Worm (Caenorhabditis elegans) whole organism, mixed stage, embryonic: Measurements from ENCODE around the gene T28C6.10.
A peak's percentile ranks its signal among the peaks of the same experiment; 100 is the strongest.

Experiments used
- M03D4.4 ChIP-seq: sonication (generic microtip); optimal IDR thresholded peaks from 2 replicates; lab custom pipeline; 2017; ENCODE audit warnings: mild to moderate bottlenecking, missing genetic modification characterization, missing compliant biosample characterization
- bed-3 ChIP-seq: fragments of 200-800 bp; sonication (Bioruptor generic); optimal IDR thresholded peaks from 3 replicates; lab custom pipeline; 2018; ENCODE audit warnings: mild to moderate bottlenecking, missing genetic modification characterization, moderate library complexity, missing compliant biosample characterization
- blmp-1 ChIP-seq: fragments of 150-350 bp; optimal IDR thresholded peaks from 2 replicates; lab custom pipeline; 2014; ENCODE audit warnings: missing biosample characterization, missing genetic modification characterization
- ceh-39 ChIP-seq: fragments of 150-350 bp; optimal IDR thresholded peaks from 2 replicates; lab custom pipeline; 2014; ENCODE audit warnings: missing biosample characterization, missing genetic modification characterization
- ceh-43 ChIP-seq: fragments of 200-800 bp; sonication (Bioruptor generic); optimal IDR thresholded peaks from 2 replicates; lab custom pipeline; 2018; ENCODE audit warnings: mild to moderate bottlenecking, missing genetic modification characterization, moderate library complexity, missing compliant biosample characterization
- ces-1 ChIP-seq: fragments of 150-350 bp; optimal IDR thresholded peaks from 2 replicates; lab custom pipeline; 2014; ENCODE audit warnings: missing biosample characterization, missing genetic modification reagents, missing genetic modification characterization
- cnd-1 ChIP-seq: fragments of 200-800 bp; sonication (Bioruptor generic); optimal IDR thresholded peaks from 2 replicates; lab custom pipeline; 2018; ENCODE audit warnings: mild to moderate bottlenecking, missing genetic modification characterization, missing compliant biosample characterization
- drap-1 ChIP-seq: fragments of 200-800 bp; sonication (Bioruptor generic); optimal IDR thresholded peaks from 3 replicates; lab custom pipeline; 2018; ENCODE audit warnings: mild to moderate bottlenecking, missing genetic modification characterization, missing compliant biosample characterization
- elt-1 ChIP-seq: sonication (generic microtip); optimal IDR thresholded peaks from 2 replicates; lab custom pipeline; 2017; ENCODE audit warnings: missing genetic modification characterization, mild to moderate bottlenecking, missing compliant biosample characterization, antibody characterized with exemption, moderate library complexity, borderline replicate concordance; ENCODE audit not compliant: insufficient read depth
- elt-3 ChIP-seq: fragments of 150-350 bp; optimal IDR thresholded peaks from 2 replicates; lab custom pipeline; 2014; ENCODE audit warnings: missing biosample characterization, missing genetic modification characterization
- flh-1 ChIP-seq: fragments of 200-800 bp; sonication (Bioruptor generic); optimal IDR thresholded peaks from 2 replicates; lab custom pipeline; 2018; ENCODE audit warnings: mild to moderate bottlenecking, missing genetic modification characterization, moderate library complexity, missing compliant biosample characterization
- hlh-1 ChIP-seq: fragments of 150-350 bp; optimal IDR thresholded peaks from 2 replicates; lab custom pipeline; 2014; ENCODE audit warnings: missing biosample characterization, missing genetic modification reagents, missing genetic modification characterization
- lin-32 ChIP-seq: fragments of 200-800 bp; sonication (Bioruptor generic); optimal IDR thresholded peaks from 2 replicates; lab custom pipeline; 2018; ENCODE audit warnings: mild to moderate bottlenecking, missing genetic modification characterization, missing compliant biosample characterization
- lsy-2 ChIP-seq: fragments of 150-350 bp; optimal IDR thresholded peaks from 2 replicates; lab custom pipeline; 2014; ENCODE audit warnings: missing biosample characterization, missing genetic modification characterization
- mab-5 ChIP-seq: fragments of 150-350 bp; optimal IDR thresholded peaks from 2 replicates; lab custom pipeline; 2014; ENCODE audit warnings: missing biosample characterization, missing genetic modification characterization
- mep-1 ChIP-seq: fragments of 150-350 bp; optimal IDR thresholded peaks from 2 replicates; lab custom pipeline; 2017; ENCODE audit warnings: missing biosample characterization, missing genetic modification reagents, missing genetic modification characterization, inconsistent platforms
- mls-2 ChIP-seq: sonication (generic microtip); optimal IDR thresholded peaks from 2 replicates; lab custom pipeline; 2016; ENCODE audit warnings: mild to moderate bottlenecking, missing genetic modification characterization, moderate library complexity, missing compliant biosample characterization
- nhr-12 ChIP-seq: fragments of 150-350 bp; optimal IDR thresholded peaks from 2 replicates; lab custom pipeline; 2014; ENCODE audit warnings: missing biosample characterization, missing genetic modification characterization
- nhr-2 ChIP-seq: fragments of 150-350 bp; optimal IDR thresholded peaks from 2 replicates; lab custom pipeline; 2014; ENCODE audit warnings: missing biosample characterization, missing genetic modification characterization
- nhr-237 ChIP-seq: fragments of 150-350 bp; optimal IDR thresholded peaks from 2 replicates; lab custom pipeline; 2014; ENCODE audit warnings: missing biosample characterization, missing genetic modification characterization
- nhr-28 ChIP-seq: fragments of 150-350 bp; optimal IDR thresholded peaks from 2 replicates; lab custom pipeline; 2014; ENCODE audit warnings: missing biosample characterization, missing genetic modification characterization
- nhr-76 ChIP-seq: sonication (generic microtip); optimal IDR thresholded peaks from 2 replicates; lab custom pipeline; 2017; ENCODE audit warnings: missing biosample characterization, missing genetic modification characterization
- pha-4 ChIP-seq: fragments of 150-350 bp; optimal IDR thresholded peaks from 2 replicates; lab custom pipeline; 2018; ENCODE audit warnings: missing biosample characterization, missing genetic modification reagents, missing genetic modification characterization
- sem-2 ChIP-seq: fragments of 200-800 bp; sonication (Bioruptor generic); optimal IDR thresholded peaks from 2 replicates; lab custom pipeline; 2018; ENCODE audit warnings: mild to moderate bottlenecking, missing genetic modification characterization, missing compliant biosample characterization
- snpc-4 ChIP-seq: fragments of 150-350 bp; optimal IDR thresholded peaks from 2 replicates; lab custom pipeline; 2014; ENCODE audit warnings: missing biosample characterization, missing genetic modification characterization
- sptf-1 ChIP-seq: sonication (generic microtip); optimal IDR thresholded peaks from 2 replicates; lab custom pipeline; 2017; ENCODE audit warnings: mild to moderate bottlenecking, missing genetic modification characterization, moderate library complexity, missing compliant biosample characterization
- tbx-8 ChIP-seq: fragments of 200-800 bp; sonication (Bioruptor generic); optimal IDR thresholded peaks from 2 replicates; lab custom pipeline; 2018; ENCODE audit warnings: mild to moderate bottlenecking, missing genetic modification characterization, moderate library complexity, missing compliant biosample characterization
- unc-120 ChIP-seq: sonication (generic microtip); optimal IDR thresholded peaks from 2 replicates; lab custom pipeline; 2017; ENCODE audit warnings: missing genetic modification characterization, missing compliant biosample characterization; ENCODE audit not compliant: poor library complexity, severe bottlenecking
- unc-39 ChIP-seq: fragments of 150-350 bp; optimal IDR thresholded peaks from 2 replicates; lab custom pipeline; 2014; ENCODE audit warnings: missing biosample characterization, missing genetic modification characterization
- unc-62 ChIP-seq: fragments of 150-350 bp; optimal IDR thresholded peaks from 2 replicates; lab custom pipeline; 2014; ENCODE audit warnings: missing biosample characterization, missing genetic modification reagents, missing genetic modification characterization
- ztf-11 ChIP-seq: fragments of 150-350 bp; optimal IDR thresholded peaks from 2 replicates; lab custom pipeline; 2014; ENCODE audit warnings: missing biosample characterization, missing genetic modification characterization

Gene T28C6.10

DNA sequence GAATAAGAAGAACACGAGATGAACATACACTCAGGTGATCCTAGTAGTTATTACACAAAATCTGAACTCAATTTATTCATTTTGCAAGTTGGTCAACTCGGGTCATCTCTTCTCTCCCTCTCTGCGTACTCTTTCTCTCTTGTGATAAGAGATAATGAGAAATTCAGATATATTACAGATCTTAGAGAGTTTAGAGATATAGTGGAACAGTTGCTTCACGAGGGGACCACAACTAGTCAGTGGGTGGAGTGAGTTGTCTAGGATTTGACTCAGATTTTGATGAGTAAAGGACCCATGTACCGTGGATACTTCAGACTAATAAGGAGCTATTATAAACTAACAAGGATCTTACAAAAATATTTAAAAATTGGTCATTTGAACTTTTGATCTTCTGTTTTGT lies 4.1 kb upstream of the T28C6.10 start, which contains the start of gene exc-5:
Gene exc-5 (minus strand): TSS at position 57 of the 400 bp plus-strand sequence.
- no peak for TF ChIP-seq drap-1 (GFP tag; lab: Kevin White, UChicago)
- no peak for TF ChIP-seq mep-1 (tag; lab: Kevin White, UChicago)
- no peak for TF ChIP-seq nhr-76
- no peak for TF ChIP-seq sem-2
- TF ChIP-seq hlh-1 (tag; lab: Kevin White, UChicago): peak; percentile 87
- TF ChIP-seq unc-62 (GFP tag; lab: Kevin White, UChicago): peak; percentile 11
- no peak for TF ChIP-seq ces-1
- no peak for TF ChIP-seq ceh-39 (tag; lab: Kevin White, UChicago)
- TF ChIP-seq blmp-1: no peak
- peak; percentile 59 for TF ChIP-seq unc-120 (tag; lab: Kevin White, UChicago)
- no peak for TF ChIP-seq ztf-11 (tag; lab: Kevin White, UChicago)
- TF ChIP-seq M03D4.4 (tag; lab: Kevin White, UChicago): no peak
- TF ChIP-seq, all 35 proteins: peak for 3

DNA sequence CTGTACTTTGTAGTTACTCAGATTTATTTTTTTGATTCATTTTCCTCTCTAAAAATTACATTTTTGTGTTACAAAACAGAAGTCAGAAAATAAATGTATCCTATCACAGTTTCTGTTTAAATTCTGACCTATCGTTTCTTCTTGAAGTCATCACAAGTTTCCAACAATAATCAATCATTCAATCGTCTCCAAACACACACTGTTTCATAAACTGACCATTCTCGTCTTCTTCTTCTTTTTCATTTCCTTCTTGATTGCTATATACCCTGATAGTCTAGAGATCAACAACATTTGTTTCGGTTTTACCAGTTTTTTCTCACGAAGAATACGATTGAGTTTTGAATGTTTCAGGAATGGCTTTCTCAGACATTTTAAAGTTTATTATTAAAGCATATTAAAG lies 2.6 kb upstream of the T28C6.10 start:
- TF ChIP-seq mep-1 (tag; lab: Kevin White, UChicago) (no peak), ztf-11 (tag; lab: Kevin White, UChicago) (no peak), nhr-12 (tag; lab: Kevin White, UChicago) (no peak), nhr-2 (tag; lab: Kevin White, UChicago) (no peak), hlh-1 (tag; lab: Kevin White, UChicago) (no peak), tbx-8 (GFP tag; lab: Kevin White, UChicago) (no peak)

DNA sequence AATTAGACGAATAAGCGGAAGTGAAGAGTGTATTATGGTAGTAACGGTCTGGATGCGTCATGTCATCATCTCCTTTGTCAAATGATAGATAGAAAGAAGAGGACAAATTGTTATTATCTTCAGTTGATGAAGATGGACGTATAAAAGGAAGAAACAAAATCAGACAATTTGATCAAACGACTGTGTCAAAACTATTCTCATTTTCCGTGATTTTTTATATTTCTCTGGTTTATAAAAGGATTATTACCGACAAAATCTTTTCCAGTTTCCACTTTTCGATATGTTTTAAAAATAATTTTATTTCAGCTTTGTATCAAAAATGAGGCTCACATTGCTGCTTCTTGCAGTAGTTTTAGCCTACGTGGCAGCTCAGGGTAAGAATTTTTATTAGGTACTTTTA lies 1.7 kb upstream of the T28C6.10 start, which contains the start of gene grsp-2:
Gene grsp-2 (plus strand): TSS at position 301 of the 400 bp plus-strand sequence.
- TF ChIP-seq unc-120 (tag; lab: Kevin White, UChicago) (no peak), drap-1 (GFP tag; lab: Kevin White, UChicago) (no peak), lsy-2 (tag; lab: Kevin White, UChicago) (no peak), nhr-76 (no peak), mab-5 (no peak), elt-1 (no peak), mep-1 (tag; lab: Kevin White, UChicago) (no peak), hlh-1 (tag; lab: Kevin White, UChicago) (no peak)

DNA sequence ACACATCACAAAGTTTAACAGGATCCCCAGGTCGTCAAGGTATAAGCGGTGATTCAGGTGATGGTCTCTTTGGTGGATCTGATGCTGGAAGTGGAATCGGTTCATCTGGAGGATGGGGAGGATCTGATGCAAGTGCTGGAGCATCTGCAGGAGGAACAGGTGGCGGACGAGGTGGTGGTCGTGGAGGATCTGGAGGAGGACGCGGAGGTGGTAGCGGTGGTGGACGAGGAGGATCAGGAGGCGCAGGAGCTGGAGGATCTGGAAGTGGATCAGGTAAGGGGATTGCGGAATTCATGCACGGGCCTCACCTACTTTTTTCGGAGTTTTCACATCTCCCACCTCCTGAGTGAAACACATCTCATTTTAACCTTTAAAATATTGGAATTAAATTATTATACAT lies 1.1 kb upstream of the T28C6.10 start:
- TF ChIP-seq pha-4: no peak
- TF ChIP-seq unc-120 (tag; lab: Kevin White, UChicago): no peak
- no peak for TF ChIP-seq nhr-76
- no peak for TF ChIP-seq elt-3 (tag; lab: Kevin White, UChicago)
- TF ChIP-seq unc-39: no peak
- no peak for TF ChIP-seq nhr-28 (tag; lab: Kevin White, UChicago)
- TF ChIP-seq lin-32 (GFP tag; lab: Kevin White, UChicago): no peak
- TF ChIP-seq ceh-43: no peak
- TF ChIP-seq cnd-1 (tag; lab: Kevin White, UChicago): no peak
- TF ChIP-seq bed-3 (GFP tag; lab: Kevin White, UChicago): no peak
- TF ChIP-seq hlh-1 (tag; lab: Kevin White, UChicago): no peak
- TF ChIP-seq nhr-237 (tag; lab: Kevin White, UChicago): no peak
- TF ChIP-seq nhr-12 (tag; lab: Kevin White, UChicago): no peak
- no peak for TF ChIP-seq nhr-2 (tag; lab: Kevin White, UChicago)
- TF ChIP-seq snpc-4 (tag; lab: Kevin White, UChicago): no peak
- TF ChIP-seq sptf-1 (tag; lab: Kevin White, UChicago): no peak

DNA sequence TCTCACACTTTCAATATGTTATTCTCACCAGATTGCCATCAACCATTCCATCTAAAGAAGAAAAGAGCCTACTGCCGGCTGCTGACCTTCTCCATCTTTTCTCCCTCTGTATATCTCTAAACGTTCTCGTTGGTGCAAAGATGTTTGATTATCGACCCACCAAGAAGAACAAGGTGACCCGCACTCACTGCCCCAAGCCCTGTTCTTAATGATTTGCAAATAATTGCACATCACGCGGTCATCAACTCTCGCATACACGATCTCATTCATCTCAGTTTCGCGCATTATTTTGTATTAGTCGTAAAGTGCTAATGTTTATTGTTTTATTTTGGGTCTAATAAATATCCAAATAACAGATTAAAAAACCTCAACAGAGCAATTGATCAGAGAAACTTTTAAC lies 1.7 kb downstream of the T28C6.10 start:
- no peak for TF ChIP-seq mls-2 (tag; lab: Kevin White, UChicago)
- peak; percentile 10 for TF ChIP-seq hlh-1 (tag; lab: Kevin White, UChicago)
- TF ChIP-seq nhr-2 (tag; lab: Kevin White, UChicago): peak; percentile 94
- no peak for TF ChIP-seq unc-39
- peak; percentile 44 for TF ChIP-seq ceh-39 (tag; lab: Kevin White, UChicago)
- TF ChIP-seq, all 35 proteins: peak for 3

DNA sequence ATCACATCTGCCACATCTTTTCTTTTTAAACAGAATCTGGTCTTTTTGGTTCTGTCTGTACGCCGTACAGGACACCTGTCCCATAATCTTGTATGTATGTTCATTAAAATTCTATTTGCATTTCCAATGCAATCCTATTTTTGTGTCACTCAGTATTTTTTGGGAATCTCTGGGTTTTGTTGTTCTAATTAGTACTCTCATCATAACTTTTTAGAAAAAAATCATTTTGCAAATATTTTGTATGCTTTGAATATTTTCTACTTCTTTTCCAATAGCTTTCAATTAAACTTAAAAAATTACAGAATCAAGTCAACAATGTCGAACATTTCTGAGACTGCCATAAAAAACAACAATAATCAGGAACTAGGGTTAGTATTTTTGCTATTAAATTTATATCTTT lies 2.3 kb downstream of the T28C6.10 start, which contains the start of gene T28C6.3:
Gene T28C6.3 (plus strand): TSS at position 301 of the 400 bp plus-strand sequence.
- no peak for TF ChIP-seq M03D4.4 (tag; lab: Kevin White, UChicago)
- no peak for TF ChIP-seq unc-39
- TF ChIP-seq sptf-1 (tag; lab: Kevin White, UChicago): no peak
- no peak for TF ChIP-seq bed-3 (GFP tag; lab: Kevin White, UChicago)
- TF ChIP-seq hlh-1 (tag; lab: Kevin White, UChicago): no peak
- TF ChIP-seq mls-2 (tag; lab: Kevin White, UChicago): no peak
- no peak for TF ChIP-seq nhr-237 (tag; lab: Kevin White, UChicago)
- no peak for TF ChIP-seq flh-1
- TF ChIP-seq blmp-1: no peak
- no peak for TF ChIP-seq snpc-4 (tag; lab: Kevin White, UChicago)
- TF ChIP-seq tbx-8 (GFP tag; lab: Kevin White, UChicago): no peak
- no peak for TF ChIP-seq nhr-28 (tag; lab: Kevin White, UChicago)
- no peak for TF ChIP-seq ceh-43
